Fruit fly (Drosophila melanogaster) whole organism: ENCODE results near the gene CG14537.

Source experiments
- CG8478 ChIP-seq: fragments of >200 bp; optimal IDR thresholded peaks from 2 replicates; lab custom pipeline; 2018; ENCODE audit warnings: inconsistent platforms
- Dll ChIP-seq: fragments of >200 bp; optimal IDR thresholded peaks from 2 replicates; lab custom pipeline; 2017
- EcR ChIP-seq, 2 experiments: fragments of >200 bp; optimal IDR thresholded peaks; 2 replicates each; lab custom pipeline; 2017; ENCODE audit warnings: missing biosample characterization in 2 of 2, missing genetic modification characterization in 2 of 2, missing genetic modification reagents in 2 of 2
- psq ChIP-seq: fragments of >200 bp; optimal IDR thresholded peaks from 2 replicates; lab custom pipeline; 2017
- usp ChIP-seq: fragments of >200 bp; optimal IDR thresholded peaks from 2 replicates; lab custom pipeline; 2017; ENCODE audit warnings: missing biosample characterization, missing genetic modification characterization, mixed read lengths

- TF ChIP-seq CG8478 (lab: Kevin White, UChicago) (no peak), EcR (GFP tag; optimal IDR thresholded peaks at IDR 0.05; lab: Kevin White, UChicago) (no peak), usp (GFP tag; lab: Kevin White, UChicago) (no peak), psq (lab: Kevin White, UChicago) (no peak), Dll (lab: Kevin White, UChicago) (no peak)
Measured at dm6 chr2L:7872680-7873079, 32.4 kb downstream of the CG14537 start.
